Fruit fly (Drosophila melanogaster) whole organism, prepupa: Measurements from ENCODE around the gene beat-IIIc.

Experiments
- CG10631 ChIP-seq: fragments of 200-800 bp; sonication (Bioruptor generic); optimal IDR thresholded peaks from 2 replicates; lab custom pipeline; 2016; ENCODE audit warnings: missing biosample characterization, missing genetic modification characterization
- CG11294 ChIP-seq: fragments of 200-800 bp; sonication (Bioruptor generic); IDR thresholded peaks from 2 replicates; pipeline ENCODE4 v1.3.6; 2022; ENCODE audit warnings: missing biosample characterization, missing genetic modification characterization
- CG15336 ChIP-seq: fragments of 200-800 bp; sonication (Bioruptor generic); IDR thresholded peaks from 2 replicates; pipeline ENCODE4 v1.3.6; 2022; ENCODE audit warnings: missing biosample characterization, missing genetic modification characterization
- CG3032 ChIP-seq: fragments of 200-800 bp; optimal IDR thresholded peaks from 2 replicates; lab custom pipeline; 2019; ENCODE audit warnings: missing biosample characterization, mild to moderate bottlenecking, missing genetic modification characterization, moderate library complexity
- CG31627 ChIP-seq: fragments of 200-800 bp; sonication (Bioruptor generic); optimal IDR thresholded peaks from 3 replicates; lab custom pipeline; 2016; ENCODE audit warnings: missing biosample characterization, missing genetic modification characterization
- Eip75B ChIP-seq: fragments of 200-800 bp; sonication (Bioruptor generic); optimal IDR thresholded peaks from 3 replicates; lab custom pipeline; 2016; ENCODE audit warnings: missing biosample characterization, missing genetic modification characterization
- Ets21C ChIP-seq: fragments of 200-800 bp; sonication (Bioruptor generic); optimal IDR thresholded peaks from 3 replicates; lab custom pipeline; 2016; ENCODE audit warnings: missing biosample characterization, missing genetic modification characterization
- Gug ChIP-seq: fragments of 200-800 bp; sonication (Bioruptor generic); IDR thresholded peaks from 2 replicates; pipeline ENCODE4 v1.3.6; 2022; ENCODE audit warnings: missing biosample characterization, missing genetic modification characterization
- ss ChIP-seq, 2 experiments: fragments of 200-800 bp; sonication (Bioruptor generic); optimal IDR thresholded peaks; 2 replicates in 1 of 2; 3 replicates in 1 of 2; lab custom pipeline; 2017 to 2018; ENCODE audit warnings: mild to moderate bottlenecking in 2 of 2, missing biosample characterization in 2 of 2, missing genetic modification characterization in 2 of 2, moderate library complexity in 1 of 2

DNA sequence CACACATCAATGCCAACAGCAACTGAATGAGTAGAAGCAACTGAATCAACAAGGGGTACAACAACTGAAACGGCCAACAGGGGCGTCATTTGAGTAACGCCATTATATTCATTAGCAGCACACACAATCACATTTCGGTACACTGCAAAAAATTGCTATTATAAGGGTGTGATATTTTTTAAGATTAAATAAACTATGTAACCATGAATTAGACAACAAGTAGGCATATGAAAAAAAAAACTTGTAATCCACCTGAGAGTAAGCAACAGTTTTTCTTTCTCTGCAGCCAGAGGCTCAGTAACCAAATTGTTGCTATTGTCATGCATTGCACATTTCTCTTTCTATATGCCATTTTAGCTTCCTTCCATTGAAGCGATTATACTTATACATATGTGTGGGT is 56.7 kb downstream of the beat-IIIc start:
- no peak for TF ChIP-seq CG10631 (GFP tag; lab: Kevin White, UChicago)
- no peak for TF ChIP-seq Eip75B (GFP tag; lab: Kevin White, UChicago)
- no peak for TF ChIP-seq ss (GFP tag; optimal IDR thresholded peaks at IDR 0.05; lab: Kevin White, UChicago)
- no peak for TF ChIP-seq CG11294
- TF ChIP-seq CG31627 (GFP tag; lab: Kevin White, UChicago): no peak
- no peak for TF ChIP-seq Ets21C
- no peak for TF ChIP-seq Gug (GFP tag; lab: Robert Waterston, UW)
- no peak for TF ChIP-seq CG15336 (GFP tag; lab: Robert Waterston, UW)
- no peak for TF ChIP-seq CG3032 (tag; lab: Kevin White, UChicago)
